Fruit fly (Drosophila melanogaster): Measurements from ENCODE around the gene Cpsf5.

The Cpsf5 gene

DNA sequence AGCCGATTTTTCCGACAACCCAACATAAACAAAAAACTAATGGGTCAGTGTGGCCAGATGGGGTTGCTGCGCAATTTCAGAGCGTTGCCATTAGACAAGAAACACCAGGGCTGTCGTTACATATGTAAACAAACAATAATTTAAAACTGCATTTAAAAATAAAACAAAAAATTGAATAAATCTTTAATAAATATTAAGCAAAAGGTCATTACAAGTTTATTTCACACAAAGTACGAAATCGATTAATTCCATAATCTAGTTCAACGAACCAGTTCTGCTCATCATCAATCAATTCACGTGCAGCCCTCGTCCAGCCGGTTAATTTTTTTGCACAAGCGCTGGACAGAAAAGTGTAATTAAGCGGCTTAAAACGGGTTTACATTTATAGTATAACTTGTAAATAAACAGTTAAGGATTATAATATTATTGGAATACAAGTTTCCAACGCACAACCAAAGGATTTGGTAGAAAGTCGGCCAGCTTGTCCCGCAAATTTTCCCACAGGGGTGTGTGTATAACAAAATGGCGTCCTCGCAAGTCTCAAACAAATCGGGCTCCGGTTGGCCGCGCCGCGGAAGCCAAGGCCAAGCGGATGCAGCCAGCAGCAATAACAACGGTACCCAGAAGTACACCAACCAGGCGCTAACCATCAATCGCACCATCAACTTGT, at the start of gene Cpsf5, which contains the start of gene CG4022 (continued):
- TF ChIP-seq CG6276 (GFP tag; optimal IDR thresholded peaks at IDR 0.05) = no peak
- peak; percentile 82 for TF ChIP-seq esn (GFP tag; optimal IDR thresholded peaks at IDR 0.05)
- peak; percentile 75 for TF ChIP-seq CG3032 (tag; optimal IDR thresholded peaks at IDR 0.05)
- TF ChIP-seq CG15336 (GFP tag; IDR thresholded peaks at IDR 0.05) = peak; percentile 79
- TF ChIP-seq CG6792 (GFP tag; optimal IDR thresholded peaks at IDR 0.05) = peak; percentile 64
- TF ChIP-seq CG31627 (GFP tag; optimal IDR thresholded peaks at IDR 0.05) = peak; percentile 67
- no peak for TF ChIP-seq svp (GFP tag)
- peak; percentile 91 for TF ChIP-seq Eip78C (GFP tag)
- TF ChIP-seq Blimp-1 (GFP tag; optimal IDR thresholded peaks at IDR 0.05) = no peak

DNA sequence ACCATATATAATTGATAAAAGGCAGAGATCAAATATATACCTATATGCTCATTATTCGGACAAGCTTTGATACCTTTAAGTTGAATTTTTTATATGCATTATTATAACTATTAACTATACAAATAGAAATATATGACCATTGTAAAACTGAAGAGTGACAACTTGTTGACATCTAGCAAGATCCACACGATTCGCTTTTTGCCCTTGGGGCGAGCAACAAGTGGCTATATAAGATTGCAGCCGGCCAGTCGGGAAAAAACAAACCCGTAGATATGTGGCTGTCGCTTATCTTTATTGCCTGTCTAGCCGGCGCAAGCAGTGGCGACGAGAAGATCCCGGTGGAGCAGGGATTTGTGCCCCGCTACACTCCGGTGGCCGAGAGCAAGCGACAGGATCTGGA, 48.9 kb upstream of the Cpsf5 start, which contains the start of gene CG34456:
TSS of gene CG34456 (plus strand) at position 215 of the 400 bp plus-strand sequence.
- TF ChIP-seq spab (GFP tag; optimal IDR thresholded peaks at IDR 0.05) (no peak), Hr38 (GFP tag; optimal IDR thresholded peaks at IDR 0.05) (no peak), achi (GFP tag; optimal IDR thresholded peaks at IDR 0.05) (no peak), fd59A (GFP tag; optimal IDR thresholded peaks at IDR 0.05) (no peak), acj6 (GFP tag; optimal IDR thresholded peaks at IDR 0.05) (no peak), pdm3 (GFP tag; optimal IDR thresholded peaks at IDR 0.05) (no peak), CG6163 (GFP tag; IDR thresholded peaks at IDR 0.05) (0 out of 3 replicates have a peak, but pooled peaks have one; percentile 39), CG11902 (GFP tag; optimal IDR thresholded peaks at IDR 0.05) (no peak), CG10669 (GFP tag; optimal IDR thresholded peaks at IDR 0.05) (no peak), ss (GFP tag; optimal IDR thresholded peaks at IDR 0.05) (no peak), Sox14 (GFP tag; optimal IDR thresholded peaks at IDR 0.05) (no peak), CG15336 (GFP tag; IDR thresholded peaks at IDR 0.05) (no peak), Eip93F (GFP tag; optimal IDR thresholded peaks at IDR 0.05) (no peak), salr (GFP tag; optimal IDR thresholded peaks at IDR 0.05) (no peak), fkh (GFP tag; optimal IDR thresholded peaks at IDR 0.05) (peak; percentile 25), Eip75B (GFP tag; optimal IDR thresholded peaks at IDR 0.05) (no peak), CG1621 (tag; optimal IDR thresholded peaks at IDR 0.05) (no peak), CG6808 (GFP tag; optimal IDR thresholded peaks at IDR 0.05) (peak; percentile 19), CG6792 (GFP tag; optimal IDR thresholded peaks at IDR 0.05) (no peak), Gug (GFP tag; IDR thresholded peaks at IDR 0.05) (no peak), CG34406 (GFP tag; optimal IDR thresholded peaks at IDR 0.05) (no peak), CG6276 (GFP tag; optimal IDR thresholded peaks at IDR 0.05) (no peak), Eip78C (GFP tag) (peak; percentile 59), Blimp-1 (GFP tag; optimal IDR thresholded peaks at IDR 0.05) (no peak), OdsH (GFP tag; optimal IDR thresholded peaks at IDR 0.05) (no peak), Ets96B (tag; optimal IDR thresholded peaks at IDR 0.05) (no peak), svp (GFP tag) (peak; percentile 81), net (GFP tag; optimal IDR thresholded peaks at IDR 0.05) (no peak)

- no peak for TF ChIP-seq Hr38 (GFP tag; optimal IDR thresholded peaks at IDR 0.05)
- TF ChIP-seq Met (GFP tag; optimal IDR thresholded peaks at IDR 0.05) = no peak
- no peak for TF ChIP-seq CG3032 (tag; optimal IDR thresholded peaks at IDR 0.05)
- no peak for TF ChIP-seq Eip75B (GFP tag; optimal IDR thresholded peaks at IDR 0.05)
- no peak for TF ChIP-seq CG6792 (GFP tag; optimal IDR thresholded peaks at IDR 0.05)
- peak; percentile 58 for TF ChIP-seq achi (GFP tag; optimal IDR thresholded peaks at IDR 0.05)
- TF ChIP-seq spab (GFP tag; optimal IDR thresholded peaks at IDR 0.05) = no peak
- TF ChIP-seq Eip93F (GFP tag; optimal IDR thresholded peaks at IDR 0.05) = peak; percentile 15
These were observed 46.7 kb upstream of the Cpsf5 start, which contains the start of gene mRRF1 for dm6 chr3L:9364131-9364530. TSS of gene mRRF1 (plus strand) at chr3L:9364350.

DNA sequence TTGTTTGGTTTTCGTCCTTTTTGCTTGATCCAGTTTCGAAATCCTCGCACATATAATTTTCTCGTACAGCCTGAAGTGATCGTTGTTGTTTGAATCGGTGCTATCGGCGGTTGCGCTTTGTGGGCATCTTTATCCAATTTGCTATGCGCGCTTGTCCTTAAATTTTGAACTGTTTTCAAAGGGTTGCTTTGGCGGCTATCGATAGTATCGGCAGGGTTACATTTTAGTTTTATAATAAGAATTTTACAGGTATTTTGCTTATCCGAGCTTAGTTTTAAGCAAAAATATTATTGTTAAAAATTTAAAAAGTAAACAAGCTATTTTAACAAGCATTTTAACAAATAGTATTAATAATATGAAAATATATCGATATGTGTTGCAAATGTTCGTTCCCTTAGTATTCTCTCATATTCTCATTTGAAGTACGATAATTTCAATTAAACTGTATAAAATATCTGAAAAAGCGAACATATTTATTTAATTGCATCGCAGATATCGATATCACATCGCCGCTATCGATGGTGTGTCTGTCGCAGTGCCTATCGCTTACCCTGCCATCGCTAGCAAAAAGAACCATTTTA, 43.9 kb upstream of the Cpsf5 start, which contains the start of the genes Klp67A and CG4452:
TSS of gene Klp67A (minus strand) at position 197 of the 581 bp plus-strand sequence.
TSS of gene CG4452 (plus strand) at position 528 of the 581 bp plus-strand sequence.
- no peak for TF ChIP-seq Blimp-1 (GFP tag; optimal IDR thresholded peaks at IDR 0.05)
- no peak for TF ChIP-seq CG6792 (GFP tag; optimal IDR thresholded peaks at IDR 0.05)
- peak; percentile 4 for TF ChIP-seq CG11902 (GFP tag; optimal IDR thresholded peaks at IDR 0.05)
- peak; percentile 62 for TF ChIP-seq esn (GFP tag; optimal IDR thresholded peaks at IDR 0.05)
- TF ChIP-seq Ets21C (GFP tag; optimal IDR thresholded peaks at IDR 0.05) = no peak
- TF ChIP-seq svp (GFP tag) = peak; percentile 64
- no peak for TF ChIP-seq CG11762 (GFP tag; optimal IDR thresholded peaks at IDR 0.05; ENCODE audit: insufficient read depth)
- peak; percentile 38 for TF ChIP-seq lz (GFP tag; optimal IDR thresholded peaks at IDR 0.05)
- TF ChIP-seq Sox15 (GFP tag; optimal IDR thresholded peaks at IDR 0.05) = no peak
- TF ChIP-seq dsx (GFP tag; optimal IDR thresholded peaks at IDR 0.05; ENCODE audit: poor library complexity, severe bottlenecking) = no peak
- no peak for TF ChIP-seq CG16779 (tag; optimal IDR thresholded peaks at IDR 0.05)
- TF ChIP-seq CG10669 (GFP tag; optimal IDR thresholded peaks at IDR 0.05) = no peak
- TF ChIP-seq fkh (GFP tag; optimal IDR thresholded peaks at IDR 0.05) = peak; percentile 11
- no peak for TF ChIP-seq pdm3 (GFP tag; optimal IDR thresholded peaks at IDR 0.05)
- TF ChIP-seq fd85E (GFP tag; optimal IDR thresholded peaks at IDR 0.05) = no peak
- TF ChIP-seq Met (GFP tag; optimal IDR thresholded peaks at IDR 0.05) = no peak
- 0 out of 3 replicates have a peak, but pooled peaks have one; percentile 16 for TF ChIP-seq eg (GFP tag; IDR thresholded peaks at IDR 0.05)
- TF ChIP-seq cyc (GFP tag; optimal IDR thresholded peaks at IDR 0.05) = peak; percentile 30
- no peak for TF ChIP-seq CG11294 (GFP tag; IDR thresholded peaks at IDR 0.05)
- TF ChIP-seq Eip75B (GFP tag; optimal IDR thresholded peaks at IDR 0.05) = no peak
- peak; percentile 77 for TF ChIP-seq Eip78C (GFP tag)
